Worm (Caenorhabditis elegans) whole organism, L1 larva: ENCODE measurements around the gene mrpl-51.
A peak's percentile ranks its signal among the peaks of the same experiment; 100 is the strongest.

Experiments used
- C04F5.9 ChIP-seq: sonication (generic microtip); optimal IDR thresholded peaks from 2 replicates; lab custom pipeline; 2016; ENCODE audit warnings: missing genetic modification characterization, missing compliant biosample characterization
- C16A3.4 ChIP-seq: fragments of 150-350 bp; optimal IDR thresholded peaks from 2 replicates; lab custom pipeline; 2014; ENCODE audit warnings: missing biosample characterization, missing genetic modification characterization
- F16B12.6 ChIP-seq: fragments of 150-350 bp; optimal IDR thresholded peaks from 2 replicates; lab custom pipeline; 2014; ENCODE audit warnings: missing biosample characterization, missing genetic modification characterization
- blmp-1 ChIP-seq: fragments of 150-350 bp; optimal IDR thresholded peaks from 2 replicates; lab custom pipeline; 2014; ENCODE audit warnings: missing biosample characterization, missing genetic modification characterization
- ceh-82 ChIP-seq, 3 experiments: fragments of 150-350 bp in 1 of 3; sonication (generic microtip) in 2 of 3; optimal IDR thresholded peaks; 2 replicates each; lab custom pipeline; 2014 to 2017; ENCODE audit warnings: missing biosample characterization in 3 of 3, missing genetic modification characterization in 3 of 3
- ceh-90 ChIP-seq: sonication (generic microtip); optimal IDR thresholded peaks from 2 replicates; lab custom pipeline; 2016; ENCODE audit warnings: missing genetic modification characterization, missing compliant biosample characterization
- ces-1 ChIP-seq: fragments of 150-350 bp; optimal IDR thresholded peaks from 2 replicates; lab custom pipeline; 2014; ENCODE audit warnings: missing biosample characterization, missing genetic modification reagents, missing genetic modification characterization
- dsc-1 ChIP-seq: sonication (generic microtip); optimal IDR thresholded peaks from 2 replicates; lab custom pipeline; 2016; ENCODE audit warnings: mild to moderate bottlenecking, missing genetic modification characterization, missing compliant biosample characterization
- efl-1 ChIP-seq, 4 experiments: fragments of 150-350 bp; optimal IDR thresholded peaks in 3 of 4; peaks in 1 of 4; 1 replicate in 1 of 4; 2 replicates in 3 of 4; lab custom pipeline; 2014; ENCODE audit warnings: missing biosample characterization in 2 of 4, missing genetic modification characterization in 2 of 4, missing genetic modification reagents in 2 of 4
- elt-2 ChIP-seq: sonication (generic microtip); optimal IDR thresholded peaks from 2 replicates; lab custom pipeline; 2016; ENCODE audit warnings: missing genetic modification characterization, mild to moderate bottlenecking, inconsistent platforms, missing compliant biosample characterization, missing genetic modification reagents
- ets-5 ChIP-seq: fragments of 200-800 bp; sonication (Bioruptor generic); IDR thresholded peaks from 2 replicates; pipeline ENCODE4 v1.3.6; 2022; ENCODE audit warnings: missing genetic modification characterization, missing compliant biosample characterization
- fkh-4 ChIP-seq: sonication (generic microtip); optimal IDR thresholded peaks from 2 replicates; lab custom pipeline; 2016; ENCODE audit warnings: missing compliant biosample characterization, missing genetic modification characterization, borderline replicate concordance
- hlh-17 ChIP-seq: fragments of 200-800 bp; sonication (Bioruptor generic); optimal IDR thresholded peaks from 2 replicates; lab custom pipeline; 2018; ENCODE audit warnings: missing genetic modification characterization, mild to moderate bottlenecking, missing compliant biosample characterization, moderate library complexity, borderline replicate concordance
- hlh-4 ChIP-seq: sonication (generic microtip); optimal IDR thresholded peaks from 2 replicates; lab custom pipeline; 2016; ENCODE audit warnings: mild to moderate bottlenecking, missing genetic modification characterization, missing compliant biosample characterization
- lin-14 ChIP-seq: fragments of 200-800 bp; sonication (Bioruptor generic); optimal IDR thresholded peaks from 2 replicates; lab custom pipeline; 2018; ENCODE audit warnings: mild to moderate bottlenecking, missing genetic modification characterization, moderate library complexity, missing compliant biosample characterization
- lin-15B ChIP-seq: fragments of 150-350 bp; sonication (generic microtip); optimal IDR thresholded peaks from 3 replicates; lab custom pipeline; 2014; ENCODE audit warnings: missing biosample characterization, missing genetic modification characterization
- lin-35 ChIP-seq, 2 experiments: fragments of 150-350 bp; optimal IDR thresholded peaks; 2 replicates each; lab custom pipeline; 2014; ENCODE audit warnings: missing biosample characterization in 2 of 2, missing genetic modification characterization in 2 of 2, missing genetic modification reagents in 2 of 2
- lin-39 ChIP-seq: fragments of 150-350 bp; optimal IDR thresholded peaks from 2 replicates; lab custom pipeline; 2014; ENCODE audit warnings: missing biosample characterization, missing genetic modification reagents, missing genetic modification characterization
- lsy-2 ChIP-seq, 2 experiments: fragments of 150-350 bp; optimal IDR thresholded peaks; 2 replicates each; lab custom pipeline; 2014; ENCODE audit warnings: missing biosample characterization in 2 of 2, missing genetic modification characterization in 2 of 2
- mdl-1 ChIP-seq, 2 experiments: fragments of 150-350 bp; optimal IDR thresholded peaks; 2 replicates each; lab custom pipeline; 2014 to 2017; ENCODE audit warnings: missing biosample characterization in 2 of 2, missing genetic modification characterization in 2 of 2, inconsistent platforms in 1 of 2
- mep-1 ChIP-seq: fragments of 150-350 bp; optimal IDR thresholded peaks from 2 replicates; lab custom pipeline; 2014; ENCODE audit warnings: missing biosample characterization, missing genetic modification characterization
- nhr-12 ChIP-seq: sonication (generic microtip); optimal IDR thresholded peaks from 2 replicates; lab custom pipeline; 2017; ENCODE audit warnings: missing biosample characterization, missing genetic modification characterization
- nhr-19 ChIP-seq: fragments of 200-800 bp; sonication (Bioruptor generic); conservative IDR thresholded peaks from 2 replicates; pipeline ENCODE4 v1.3.6; 2022; ENCODE audit warnings: missing genetic modification characterization, missing compliant biosample characterization
- nhr-20 ChIP-seq: sonication (generic microtip); optimal IDR thresholded peaks from 2 replicates; lab custom pipeline; 2016; ENCODE audit warnings: mild to moderate bottlenecking, missing genetic modification characterization, missing compliant biosample characterization
- nhr-28 ChIP-seq: fragments of 150-350 bp; optimal IDR thresholded peaks from 2 replicates; lab custom pipeline; 2014; ENCODE audit warnings: missing biosample characterization, missing genetic modification characterization
- nhr-71 ChIP-seq: sonication (generic microtip); optimal IDR thresholded peaks from 2 replicates; lab custom pipeline; 2016; ENCODE audit warnings: mild to moderate bottlenecking, missing genetic modification characterization, moderate library complexity, missing compliant biosample characterization
- nhr-84 ChIP-seq: sonication (generic microtip); optimal IDR thresholded peaks from 2 replicates; lab custom pipeline; 2017; ENCODE audit warnings: missing biosample characterization, missing genetic modification characterization
- nhr-85 ChIP-seq: sonication (generic microtip); peaks from one replicate; lab custom pipeline; 2016; ENCODE audit warnings: missing genetic modification characterization, inconsistent platforms, missing compliant biosample characterization
- pag-3 ChIP-seq: sonication (generic microtip); optimal IDR thresholded peaks from 2 replicates; lab custom pipeline; 2017; ENCODE audit warnings: missing genetic modification characterization, mild to moderate bottlenecking, missing compliant biosample characterization, antibody characterized with exemption, borderline replicate concordance; ENCODE audit not compliant: insufficient read depth
- pqm-1 ChIP-seq: sonication (generic microtip); optimal IDR thresholded peaks from 3 replicates; lab custom pipeline; 2017; ENCODE audit warnings: missing biosample characterization, missing genetic modification characterization
- rnt-1 ChIP-seq: sonication (generic microtip); optimal IDR thresholded peaks from 2 replicates; lab custom pipeline; 2016; ENCODE audit warnings: mild to moderate bottlenecking, missing genetic modification characterization, moderate library complexity, missing compliant biosample characterization
- snu-23 ChIP-seq: sonication (generic microtip); optimal IDR thresholded peaks from 2 replicates; lab custom pipeline; 2016; ENCODE audit warnings: missing genetic modification characterization, missing compliant biosample characterization
- swsn-7 ChIP-seq: sonication (generic microtip); optimal IDR thresholded peaks from 2 replicates; lab custom pipeline; 2016; ENCODE audit warnings: missing genetic modification characterization, missing compliant biosample characterization
- tbx-2 ChIP-seq: sonication (generic microtip); optimal IDR thresholded peaks from 2 replicates; lab custom pipeline; 2016; ENCODE audit warnings: missing genetic modification characterization, missing compliant biosample characterization
- tlp-1 ChIP-seq: fragments of 150-350 bp; optimal IDR thresholded peaks from 2 replicates; lab custom pipeline; 2014; ENCODE audit warnings: missing biosample characterization, missing genetic modification characterization
- unc-62 ChIP-seq: fragments of 150-350 bp; optimal IDR thresholded peaks from 2 replicates; lab custom pipeline; 2014; ENCODE audit warnings: missing biosample characterization, missing genetic modification reagents, missing genetic modification characterization
- unc-98 ChIP-seq: fragments of 200-800 bp; sonication (Bioruptor generic); IDR thresholded peaks from 2 replicates; pipeline ENCODE4 v1.3.6; 2022; ENCODE audit warnings: missing genetic modification characterization, missing compliant biosample characterization
- vab-15 ChIP-seq: sonication (generic microtip); optimal IDR thresholded peaks from 2 replicates; lab custom pipeline; 2017; ENCODE audit warnings: missing genotype, mild to moderate bottlenecking, missing genetic modification characterization, missing compliant biosample characterization
- xbp-1 ChIP-seq: sonication (generic microtip); optimal IDR thresholded peaks from 2 replicates; lab custom pipeline; 2016; ENCODE audit warnings: missing genetic modification characterization, missing compliant biosample characterization
- ztf-4 ChIP-seq: fragments of 150-350 bp; optimal IDR thresholded peaks from 2 replicates; lab custom pipeline; 2014; ENCODE audit warnings: missing biosample characterization, missing genetic modification characterization

mrpl-51 gene

DNA sequence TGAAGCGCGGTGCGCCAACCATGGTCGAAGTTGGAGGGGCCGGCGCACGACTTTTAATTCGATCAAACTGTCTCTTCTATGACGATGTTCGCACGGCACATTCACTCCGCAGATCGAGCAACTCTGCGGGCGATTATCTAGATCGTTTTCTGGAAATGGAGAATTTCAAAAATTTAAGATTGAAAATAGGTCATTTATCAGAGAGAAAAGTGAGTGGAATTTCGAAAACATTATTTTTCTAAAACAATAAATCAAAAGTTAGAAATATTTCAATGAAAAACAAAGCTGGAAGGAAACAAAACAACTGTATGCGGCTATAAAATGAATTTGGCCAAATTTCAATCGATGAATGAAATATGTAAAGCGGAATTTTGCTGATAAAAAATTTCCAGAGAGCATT lies 20.3 kb upstream of the mrpl-51 start, which contains the start of the genes ZK617.26 and unc-22:
TSS of gene ZK617.26 (minus strand) at position 101 of the 400 bp plus-strand sequence.
TSS of gene unc-22 (minus strand) at position 149 of the 400 bp plus-strand sequence.
- no peak for TF ChIP-seq nhr-28
- TF ChIP-seq lin-39 (tag; lab: Kevin White, UChicago) = no peak
- TF ChIP-seq lsy-2 (tag; optimal IDR thresholded peaks at IDR 0.05; lab: Kevin White, UChicago) = no peak
- no peak for TF ChIP-seq efl-1 (optimal IDR thresholded peaks at IDR 0.05; lab: Kevin White, UChicago)
- TF ChIP-seq efl-1 (GFP tag; optimal IDR thresholded peaks at IDR 0.05 in 1 of 2; lab: Kevin White, UChicago) = no peak
- TF ChIP-seq mep-1 = no peak
- no peak for TF ChIP-seq fkh-4 (tag; lab: Kevin White, UChicago)
- no peak for TF ChIP-seq ceh-82 (tag; optimal IDR thresholded peaks at IDR 0.05; lab: Kevin White, UChicago)
- no peak for TF ChIP-seq elt-2 (tag; lab: Kevin White, UChicago)
- no peak for TF ChIP-seq unc-62 (GFP tag; lab: Kevin White, UChicago)
- no peak for TF ChIP-seq nhr-84 (tag; lab: Kevin White, UChicago)
- TF ChIP-seq ces-1 (GFP tag; lab: Kevin White, UChicago) = no peak
- TF ChIP-seq unc-98 (GFP tag; lab: Robert Waterston, UW) = no peak
- no peak for TF ChIP-seq lin-15B (tag; lab: Kevin White, UChicago)
- no peak for TF ChIP-seq vab-15 (tag; lab: Kevin White, UChicago)
- no peak for TF ChIP-seq pqm-1 (tag; lab: Kevin White, UChicago)
- TF ChIP-seq hlh-17 = no peak

- TF ChIP-seq efl-1 (optimal IDR thresholded peaks at IDR 0.05; lab: Kevin White, UChicago) (peak in 1 of 2 experiments; percentile 3), efl-1 (GFP tag; optimal IDR thresholded peaks at IDR 0.05 in 1 of 2; lab: Kevin White, UChicago) (peak in 1 of 2 experiments; percentile 73), mdl-1 (tag; optimal IDR thresholded peaks at IDR 0.05; lab: Kevin White, UChicago) (peak in 1 of 2 experiments; percentile 14), dsc-1 (tag; lab: Kevin White, UChicago) (peak; percentile 43), lin-39 (tag; lab: Kevin White, UChicago) (peak; percentile 42), snu-23 (GFP tag; lab: Kevin White, UChicago) (peak; percentile 43), swsn-7 (peak; percentile 27), xbp-1 (tag; lab: Kevin White, UChicago) (peak; percentile 25), tbx-2 (tag; lab: Kevin White, UChicago) (peak; percentile 42), hlh-17 (no peak), nhr-19 (peak; percentile 44), nhr-20 (tag; lab: Kevin White, UChicago) (peak; percentile 32), lsy-2 (tag; optimal IDR thresholded peaks at IDR 0.05; lab: Kevin White, UChicago) (peak in 1 of 2 experiments; percentile 22), nhr-71 (tag; lab: Kevin White, UChicago) (peak; percentile 81), lin-35 (GFP tag; optimal IDR thresholded peaks at IDR 0.05; lab: Kevin White, UChicago) (peak in 1 of 2 experiments; percentile 12), lin-14 (peak; percentile 96), blmp-1 (tag; lab: Kevin White, UChicago) (no peak), tlp-1 (tag; lab: Kevin White, UChicago) (no peak), nhr-85 (tag; lab: Kevin White, UChicago) (no peak), fkh-4 (tag; lab: Kevin White, UChicago) (no peak), F16B12.6 (tag; lab: Kevin White, UChicago) (no peak), pag-3 (tag; lab: Kevin White, UChicago) (peak; percentile 90), nhr-12 (no peak), rnt-1 (tag; lab: Kevin White, UChicago) (peak; percentile 77)
- TF ChIP-seq, all 84 proteins: peak for 16
These were observed 18.6 kb upstream of the mrpl-51 start for ce11 chrIV:12012439-12013003.

DNA sequence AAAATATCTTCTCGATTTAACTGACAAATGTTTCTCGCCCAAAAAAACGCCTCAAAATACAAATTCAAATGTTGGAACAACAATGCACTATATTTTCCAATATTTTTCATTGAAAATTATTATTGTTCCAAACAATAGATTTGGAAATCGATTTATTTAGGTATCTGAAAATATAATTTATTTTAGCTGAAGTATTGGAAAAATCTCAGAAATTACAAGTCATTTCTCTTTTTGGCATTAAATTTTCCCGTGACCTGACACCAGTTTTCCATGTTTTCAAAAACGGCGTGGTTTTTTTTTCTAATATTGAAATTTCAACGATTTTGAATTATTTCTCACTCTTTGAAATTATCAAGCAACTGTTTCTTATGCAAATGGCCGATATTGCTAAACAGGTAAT lies 18.0 kb upstream of the mrpl-51 start, which contains the start of gene spe-17:
TSS of gene spe-17 (plus strand) at position 301 of the 400 bp plus-strand sequence.
- TF ChIP-seq ztf-4 (tag; lab: Kevin White, UChicago) = no peak
- no peak for TF ChIP-seq unc-62 (GFP tag; lab: Kevin White, UChicago)
- TF ChIP-seq hlh-4 (tag; lab: Kevin White, UChicago) = no peak
- no peak for TF ChIP-seq ceh-90 (tag; lab: Kevin White, UChicago)
- TF ChIP-seq C04F5.9 = no peak
- no peak for TF ChIP-seq ets-5 (GFP tag; lab: Robert Waterston, UW)
- no peak for TF ChIP-seq C16A3.4
- no peak for TF ChIP-seq snu-23 (GFP tag; lab: Kevin White, UChicago)
